Fruit fly (Drosophila melanogaster): ENCODE measurements around the gene Nrt.

The Nrt gene

DNA sequence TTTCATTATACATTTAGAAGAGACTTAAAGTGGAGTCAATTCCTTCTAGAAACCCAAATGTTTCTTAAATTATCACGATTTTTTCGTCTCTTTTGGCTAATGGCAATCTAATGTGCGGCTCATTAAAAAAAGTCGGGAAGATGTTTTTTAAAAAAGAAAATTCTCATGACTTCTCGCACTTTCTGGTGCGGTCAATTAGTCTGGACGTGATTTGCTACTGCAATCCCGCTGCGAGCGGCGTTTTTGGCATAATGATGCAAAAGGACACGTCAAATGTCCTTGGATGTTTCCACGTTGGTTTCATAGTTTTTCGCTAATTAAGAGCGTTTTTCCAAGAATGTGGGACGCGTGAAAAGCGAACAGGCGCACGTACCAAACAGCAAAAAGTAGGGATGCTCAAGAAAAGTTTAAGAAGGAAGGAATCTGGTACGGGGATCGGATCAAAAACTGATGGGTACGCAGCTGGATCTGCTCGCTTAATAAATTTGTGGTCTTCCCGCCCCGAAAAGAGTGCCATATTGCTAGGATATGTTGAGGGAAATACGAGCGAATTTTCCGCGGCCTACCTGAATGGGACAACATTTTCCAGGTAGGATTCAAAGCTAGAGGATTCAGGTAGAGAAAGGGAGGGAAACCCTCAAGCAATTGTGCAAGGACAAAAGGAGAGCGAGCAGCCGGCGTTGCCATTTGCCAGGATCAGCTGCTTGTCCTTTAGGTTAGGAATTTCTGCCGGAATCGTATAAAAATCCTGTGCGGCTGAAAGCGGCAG, 7.1 kb downstream of the Nrt start:
- TF ChIP-seq ttk (optimal IDR thresholded peaks at IDR 0.05) (no peak), Sin3A (optimal IDR thresholded peaks at IDR 0.05) (no peak), Myc (optimal IDR thresholded peaks at IDR 0.05) (no peak), psq (optimal IDR thresholded peaks at IDR 0.05) (no peak), h (optimal IDR thresholded peaks at IDR 0.05) (no peak), insv (optimal IDR thresholded peaks at IDR 0.05) (no peak)

DNA sequence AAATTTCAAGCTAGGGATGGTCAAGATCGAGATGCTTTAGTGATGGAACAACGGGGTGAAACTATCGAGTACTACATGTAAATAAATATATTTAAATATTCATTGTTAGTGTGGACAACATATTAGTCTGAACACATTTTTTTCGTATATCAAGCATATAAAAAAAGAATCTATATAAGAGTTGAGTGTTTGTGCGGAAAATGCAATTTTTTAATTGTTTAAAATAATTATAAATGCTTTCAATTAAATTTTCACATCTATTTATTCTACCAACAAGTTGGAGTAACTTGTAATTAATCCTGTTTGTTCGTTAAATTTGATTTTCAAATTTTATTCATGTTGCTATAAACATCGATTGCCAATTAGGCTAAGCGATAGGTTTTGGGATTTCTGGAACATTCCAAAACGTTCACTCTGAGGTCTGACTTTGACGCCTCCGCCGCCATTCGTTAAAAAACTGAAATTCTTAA, 13.9 kb downstream of the Nrt start, which contains the start of the genes mus302 and CG9705:
Gene mus302, minus strand, starts transcription at position 33 of the 470 bp plus-strand sequence.
Gene CG9705, plus strand, starts transcription at position 397 of the 470 bp plus-strand sequence.
- TF ChIP-seq insv (optimal IDR thresholded peaks at IDR 0.05) = no peak
- TF ChIP-seq ttk (optimal IDR thresholded peaks at IDR 0.05) = no peak
- no peak for TF ChIP-seq h (optimal IDR thresholded peaks at IDR 0.05)
- TF ChIP-seq psq (optimal IDR thresholded peaks at IDR 0.05) = no peak
- no peak for TF ChIP-seq Sin3A (optimal IDR thresholded peaks at IDR 0.05)

DNA sequence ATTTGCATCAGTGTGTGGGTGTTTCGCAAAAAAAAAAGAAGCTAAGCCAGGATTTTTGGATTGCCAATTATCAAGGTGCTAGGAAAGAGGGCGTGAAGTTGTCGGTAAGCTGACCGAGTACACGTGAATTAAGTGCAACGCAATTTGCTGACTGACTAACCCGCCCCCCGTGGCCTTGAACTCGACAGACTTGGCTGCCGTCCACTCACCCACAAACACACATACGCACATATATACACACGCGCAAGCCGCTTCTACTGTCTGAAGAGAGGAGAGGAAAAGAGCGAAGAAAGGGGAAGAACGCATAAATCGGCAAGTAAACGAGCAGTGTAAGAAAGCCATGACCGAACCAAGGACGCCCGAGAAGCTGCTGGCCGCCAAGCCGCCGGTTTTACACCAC, 14.4 kb downstream of the Nrt start:
- no peak for TF ChIP-seq h (optimal IDR thresholded peaks at IDR 0.05)
- TF ChIP-seq Sin3A (optimal IDR thresholded peaks at IDR 0.05) = no peak
- TF ChIP-seq insv (optimal IDR thresholded peaks at IDR 0.05) = no peak
- TF ChIP-seq Myc (optimal IDR thresholded peaks at IDR 0.05) = no peak
- TF ChIP-seq ttk (optimal IDR thresholded peaks at IDR 0.05) = no peak
- TF ChIP-seq psq (optimal IDR thresholded peaks at IDR 0.05) = no peak

DNA sequence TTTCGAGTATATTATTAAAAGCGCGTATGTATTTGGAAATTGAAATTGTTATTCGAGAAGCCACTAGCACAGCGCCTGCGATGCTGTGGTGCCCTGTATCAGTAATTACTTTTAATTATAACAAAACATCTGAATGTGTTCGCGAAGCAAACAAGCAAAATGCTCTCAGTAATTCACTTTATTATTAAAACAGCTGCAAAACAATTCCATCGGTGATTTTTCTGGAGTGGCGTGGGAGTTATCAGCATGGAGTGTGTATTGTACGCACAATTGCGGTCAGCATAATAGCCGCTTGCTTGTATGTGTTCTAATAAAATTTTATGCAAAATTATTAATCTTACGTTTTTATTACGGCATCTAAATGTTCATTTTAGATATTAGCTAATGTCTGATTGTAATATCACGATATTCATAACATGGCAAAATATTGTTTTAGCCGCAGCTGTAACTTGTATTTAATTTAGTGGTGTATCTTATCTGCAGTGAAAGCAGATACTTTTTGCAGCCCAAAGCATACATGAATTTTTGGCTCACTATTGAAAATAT, 16.4 kb downstream of the Nrt start:
- no peak for TF ChIP-seq Sin3A (optimal IDR thresholded peaks at IDR 0.05)
- no peak for TF ChIP-seq Myc (optimal IDR thresholded peaks at IDR 0.05)
- no peak for TF ChIP-seq psq (optimal IDR thresholded peaks at IDR 0.05)
- no peak for TF ChIP-seq ttk (optimal IDR thresholded peaks at IDR 0.05)
- no peak for TF ChIP-seq insv (optimal IDR thresholded peaks at IDR 0.05)
- TF ChIP-seq h (optimal IDR thresholded peaks at IDR 0.05) = no peak

DNA sequence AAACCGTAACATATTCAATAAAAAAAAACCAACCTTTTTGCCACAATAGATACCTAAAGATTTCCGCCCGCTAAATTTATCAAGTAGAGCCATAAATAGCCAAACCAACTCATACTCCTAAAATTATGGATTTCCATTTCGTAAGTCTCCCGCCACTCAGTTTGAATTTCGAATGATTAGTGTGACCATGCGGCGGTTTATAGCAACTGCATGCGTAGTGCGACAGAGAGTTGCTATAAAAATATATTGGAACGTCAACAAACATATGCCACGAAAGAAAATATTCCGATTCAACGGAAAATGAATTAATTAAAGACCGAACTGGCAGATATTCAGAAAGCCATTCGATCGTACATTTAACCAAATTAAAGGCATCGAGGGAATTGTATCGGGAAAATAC, 16.9 kb downstream of the Nrt start, which contains the start of gene CG9706:
Gene CG9706, plus strand, starts transcription at position 222 of the 400 bp plus-strand sequence.
- TF ChIP-seq ttk (optimal IDR thresholded peaks at IDR 0.05) (no peak), Myc (optimal IDR thresholded peaks at IDR 0.05) (no peak), psq (optimal IDR thresholded peaks at IDR 0.05) (no peak), insv (optimal IDR thresholded peaks at IDR 0.05) (no peak), Sin3A (optimal IDR thresholded peaks at IDR 0.05) (no peak), h (optimal IDR thresholded peaks at IDR 0.05) (no peak)

DNA sequence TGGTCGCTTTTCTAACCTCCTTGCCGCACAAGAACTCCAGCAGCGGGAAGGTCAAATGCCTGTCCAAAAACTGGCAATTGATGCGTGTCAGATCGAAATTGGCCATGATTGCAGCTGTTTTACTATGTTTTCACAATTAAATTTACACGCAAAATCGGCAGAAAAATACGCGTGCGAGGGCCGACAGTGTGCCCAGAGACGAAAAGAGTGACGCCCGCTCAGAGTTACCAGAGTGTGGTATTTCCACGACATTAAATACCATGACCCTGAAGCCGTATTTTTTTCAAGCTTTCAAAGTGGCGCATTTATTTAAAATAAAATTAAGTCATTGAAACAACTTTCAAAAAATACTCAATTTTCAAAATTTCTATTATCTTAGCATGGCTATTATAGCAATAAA, 20.9 kb downstream of the Nrt start, which contains the start of gene eIF3e:
Gene eIF3e, minus strand, starts transcription at position 214 of the 400 bp plus-strand sequence.
- TF ChIP-seq Sin3A (optimal IDR thresholded peaks at IDR 0.05) (no peak), ttk (optimal IDR thresholded peaks at IDR 0.05) (no peak), insv (optimal IDR thresholded peaks at IDR 0.05) (no peak), psq (optimal IDR thresholded peaks at IDR 0.05) (no peak), Myc (optimal IDR thresholded peaks at IDR 0.05) (no peak), h (optimal IDR thresholded peaks at IDR 0.05) (no peak)

DNA sequence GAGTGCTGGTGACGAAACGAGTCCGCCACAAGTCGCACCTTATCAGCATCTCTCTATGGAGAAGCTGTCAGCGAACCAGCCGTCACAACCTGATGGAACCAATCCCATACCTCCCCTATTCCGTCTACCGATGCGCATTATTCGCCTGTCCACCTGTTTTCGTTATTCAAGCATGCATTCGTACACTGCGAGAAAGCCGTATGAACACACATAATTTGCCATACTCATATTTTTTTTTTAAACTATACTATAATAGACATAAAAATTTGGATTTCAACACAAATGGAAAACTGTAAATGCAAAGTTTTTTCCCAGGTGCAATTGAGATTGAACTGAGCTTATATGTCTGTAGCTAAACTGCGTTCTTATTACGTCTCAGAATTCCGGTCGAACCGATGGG, 30.7 kb downstream of the Nrt start:
- TF ChIP-seq h (optimal IDR thresholded peaks at IDR 0.05) (no peak), insv (optimal IDR thresholded peaks at IDR 0.05) (no peak), ttk (optimal IDR thresholded peaks at IDR 0.05) (no peak), Myc (optimal IDR thresholded peaks at IDR 0.05) (no peak), psq (optimal IDR thresholded peaks at IDR 0.05) (no peak), Sin3A (optimal IDR thresholded peaks at IDR 0.05) (no peak)

DNA sequence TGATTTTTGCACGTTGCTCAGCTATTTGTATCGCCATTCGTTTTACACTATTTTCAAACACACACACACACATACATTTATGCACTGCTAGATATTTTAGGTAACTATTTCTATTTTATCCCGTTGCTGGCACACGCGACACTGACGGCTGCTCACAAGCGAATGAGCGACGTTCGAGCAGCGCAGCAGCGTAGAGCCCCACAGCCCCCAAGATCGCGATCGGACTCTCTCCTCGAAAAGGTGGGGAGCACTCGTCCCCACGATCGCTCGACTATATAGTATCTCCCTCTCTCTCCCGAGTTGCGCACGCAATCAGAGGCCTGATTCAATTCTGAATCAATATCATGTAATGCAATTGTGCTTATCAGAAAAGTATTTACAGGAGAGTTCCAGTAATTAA, 34.2 kb downstream of the Nrt start:
- TF ChIP-seq Sin3A (optimal IDR thresholded peaks at IDR 0.05) (no peak), Myc (optimal IDR thresholded peaks at IDR 0.05) (no peak), ttk (optimal IDR thresholded peaks at IDR 0.05) (no peak), insv (optimal IDR thresholded peaks at IDR 0.05) (no peak), h (optimal IDR thresholded peaks at IDR 0.05) (no peak)

DNA sequence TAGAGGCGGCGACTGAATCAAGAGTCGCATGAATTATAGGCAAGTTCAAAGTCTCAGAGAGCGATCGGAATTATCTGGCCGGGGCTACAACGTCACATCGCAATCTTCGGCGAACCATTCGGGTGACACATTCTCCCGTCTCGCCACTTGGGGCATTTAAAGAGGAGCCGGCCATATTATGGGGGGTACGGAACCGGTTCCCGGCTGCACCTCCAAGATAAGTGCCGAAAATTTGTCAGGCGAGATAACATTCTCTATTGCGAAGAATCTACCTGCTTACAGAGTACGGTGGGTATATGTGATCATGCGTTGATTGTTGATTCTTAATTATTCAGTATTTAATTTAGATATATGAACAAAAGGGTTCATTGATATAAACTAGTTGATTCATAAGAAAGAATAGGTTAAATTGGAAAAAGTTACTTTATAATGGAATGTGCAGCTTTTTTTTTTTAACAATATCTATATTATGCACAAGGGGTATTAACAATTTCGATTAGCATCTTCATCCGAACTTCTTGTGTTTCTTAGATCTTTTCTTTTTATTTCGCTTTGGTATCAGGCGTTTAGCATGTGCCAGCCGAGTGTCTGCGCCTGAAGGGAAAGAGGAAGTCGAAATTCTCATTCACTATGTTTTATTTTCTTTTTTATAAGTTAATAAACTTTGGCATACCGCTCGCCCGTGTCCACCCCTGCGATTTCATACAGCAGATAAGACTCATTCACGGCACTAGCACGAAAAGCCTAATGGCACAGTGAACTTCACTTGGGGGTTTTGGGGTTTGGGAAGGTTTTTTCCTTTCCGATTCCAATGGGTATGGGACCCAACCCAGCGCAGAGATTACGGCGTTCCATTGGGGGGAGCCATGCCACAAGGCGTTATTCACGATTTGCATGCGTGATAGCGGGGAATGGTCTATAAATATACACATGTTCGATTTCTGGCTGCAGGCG, 35.9 kb downstream of the Nrt start:
- no peak for TF ChIP-seq h (optimal IDR thresholded peaks at IDR 0.05)
- no peak for TF ChIP-seq Sin3A (optimal IDR thresholded peaks at IDR 0.05)
- no peak for TF ChIP-seq insv (optimal IDR thresholded peaks at IDR 0.05)
- no peak for TF ChIP-seq Myc (optimal IDR thresholded peaks at IDR 0.05)
- TF ChIP-seq ttk (optimal IDR thresholded peaks at IDR 0.05) = no peak
- no peak for TF ChIP-seq psq (optimal IDR thresholded peaks at IDR 0.05)

DNA sequence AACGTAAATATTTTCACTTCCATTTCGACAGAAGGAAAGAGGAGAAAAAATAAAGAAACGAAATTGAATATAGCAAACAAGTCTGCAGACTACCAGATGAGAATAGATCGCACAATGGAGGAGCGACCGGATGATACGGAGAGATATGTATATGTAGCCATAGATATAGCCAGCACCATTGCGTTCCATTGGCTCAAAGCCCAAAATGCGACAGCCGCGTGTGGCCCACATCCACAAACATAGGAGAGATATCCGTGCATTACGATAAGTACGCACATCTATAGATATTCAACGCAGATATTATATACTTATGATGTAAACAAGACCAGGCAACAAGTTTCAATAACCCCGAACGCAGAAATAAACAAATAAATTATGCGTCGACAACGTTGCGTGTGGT, 37.4 kb downstream of the Nrt start:
- TF ChIP-seq psq (optimal IDR thresholded peaks at IDR 0.05) (no peak), Myc (optimal IDR thresholded peaks at IDR 0.05) (no peak), h (optimal IDR thresholded peaks at IDR 0.05) (no peak), ttk (optimal IDR thresholded peaks at IDR 0.05) (no peak), insv (optimal IDR thresholded peaks at IDR 0.05) (no peak), Sin3A (optimal IDR thresholded peaks at IDR 0.05) (no peak)

DNA sequence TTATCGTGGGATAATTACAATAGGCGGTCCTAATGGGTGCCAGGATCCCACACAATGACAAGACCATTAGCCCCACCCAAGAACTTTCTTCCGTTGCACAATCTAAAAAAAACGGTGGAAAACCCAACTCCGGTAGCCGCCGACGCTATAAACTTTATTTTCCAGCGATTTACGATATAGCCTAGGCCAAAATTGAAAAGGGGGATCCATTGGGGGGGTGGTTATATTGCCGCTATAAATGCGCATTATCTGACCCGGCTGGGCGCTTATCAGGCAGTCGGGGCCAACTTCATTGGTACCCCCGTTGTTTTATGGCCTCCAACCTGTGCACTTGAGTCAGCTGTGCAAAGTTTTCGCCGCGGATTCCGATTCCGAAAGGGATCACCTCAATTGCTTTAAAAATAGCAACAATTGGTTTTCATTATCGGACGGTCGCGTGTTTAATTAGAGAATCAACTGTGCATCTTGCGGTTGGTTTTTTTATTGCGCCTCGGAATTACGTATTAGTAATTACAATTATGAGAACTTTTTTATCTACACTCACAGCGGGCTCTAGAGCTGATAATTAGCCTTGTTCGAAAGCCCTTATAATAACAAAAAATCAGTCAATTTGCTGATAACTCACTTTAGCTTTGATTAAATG, 38.0 kb downstream of the Nrt start:
- TF ChIP-seq Myc (optimal IDR thresholded peaks at IDR 0.05) (no peak), h (optimal IDR thresholded peaks at IDR 0.05) (no peak), psq (optimal IDR thresholded peaks at IDR 0.05) (no peak), Sin3A (optimal IDR thresholded peaks at IDR 0.05) (no peak), ttk (optimal IDR thresholded peaks at IDR 0.05) (no peak), insv (optimal IDR thresholded peaks at IDR 0.05) (no peak)
